Worm (Caenorhabditis elegans) whole organism, late embryonic: ENCODE results near the gene hil-1.

Experiments used
- C08G9.2 ChIP-seq: sonication (generic microtip); optimal IDR thresholded peaks from 2 replicates; lab custom pipeline; 2016; ENCODE audit warnings: mild to moderate bottlenecking, missing genetic modification characterization, moderate library complexity, missing compliant biosample characterization
- K02D7.2 ChIP-seq: sonication (generic microtip); optimal IDR thresholded peaks from 2 replicates; lab custom pipeline; 2017; ENCODE audit warnings: mild to moderate bottlenecking, missing genetic modification characterization, missing compliant biosample characterization
- K09A11.1 ChIP-seq: sonication (generic microtip); optimal IDR thresholded peaks from 2 replicates; lab custom pipeline; 2017; ENCODE audit warnings: antibody characterized with exemption, mild to moderate bottlenecking, missing genetic modification characterization, missing compliant biosample characterization; ENCODE audit not compliant: insufficient read depth
- T23F11.4 ChIP-seq: fragments of 200-800 bp; sonication (Bioruptor generic); optimal IDR thresholded peaks from 2 replicates; lab custom pipeline; 2018; ENCODE audit warnings: mild to moderate bottlenecking, missing genetic modification characterization, missing compliant biosample characterization
- Y22D7AL.16 ChIP-seq: sonication (generic microtip); optimal IDR thresholded peaks from 2 replicates; lab custom pipeline; 2016; ENCODE audit warnings: missing genetic modification characterization, missing compliant biosample characterization
- ama-1 ChIP-seq: fragments of 150-350 bp; optimal IDR thresholded peaks from 2 replicates; lab custom pipeline; 2014
- ceh-14 ChIP-seq: sonication (generic microtip); optimal IDR thresholded peaks from 2 replicates; lab custom pipeline; 2016; ENCODE audit warnings: missing genotype, missing genetic modification characterization, missing compliant biosample characterization
- ceh-19 ChIP-seq: fragments of 200-800 bp; sonication (Bioruptor generic); optimal IDR thresholded peaks from 2 replicates; lab custom pipeline; 2018; ENCODE audit warnings: mild to moderate bottlenecking, missing genetic modification characterization, missing compliant biosample characterization
- ceh-22 ChIP-seq: sonication (generic microtip); optimal IDR thresholded peaks from 2 replicates; lab custom pipeline; 2017; ENCODE audit warnings: missing biosample characterization, missing genetic modification characterization
- ceh-30 ChIP-seq: fragments of 150-350 bp; optimal IDR thresholded peaks from 2 replicates; lab custom pipeline; 2014; ENCODE audit warnings: missing biosample characterization, missing genetic modification characterization
- ceh-6 ChIP-seq: fragments of 200-800 bp; sonication (Bioruptor generic); optimal IDR thresholded peaks from 2 replicates; lab custom pipeline; 2018; ENCODE audit warnings: mild to moderate bottlenecking, missing genetic modification characterization, missing compliant biosample characterization
- elt-4 ChIP-seq: sonication (generic microtip); optimal IDR thresholded peaks from 2 replicates; lab custom pipeline; 2016; ENCODE audit warnings: missing genetic modification characterization, missing compliant biosample characterization
- ets-4 ChIP-seq: sonication (generic microtip); optimal IDR thresholded peaks from 2 replicates; lab custom pipeline; 2016; ENCODE audit warnings: missing genetic modification characterization, missing compliant biosample characterization
- fax-1 ChIP-seq: sonication (generic microtip); optimal IDR thresholded peaks from 2 replicates; lab custom pipeline; 2016; ENCODE audit warnings: missing genotype, missing genetic modification characterization, missing compliant biosample characterization
- fkh-10 ChIP-seq: fragments of 150-350 bp; optimal IDR thresholded peaks from 2 replicates; lab custom pipeline; 2014; ENCODE audit warnings: missing biosample characterization, missing genetic modification reagents, missing genetic modification characterization
- fkh-6 ChIP-seq: sonication (generic microtip); optimal IDR thresholded peaks from 2 replicates; lab custom pipeline; 2016; ENCODE audit warnings: missing genetic modification characterization, missing compliant biosample characterization
- gmeb-2 ChIP-seq: sonication (generic microtip); optimal IDR thresholded peaks from 2 replicates; lab custom pipeline; 2016; ENCODE audit warnings: missing genetic modification characterization, inconsistent platforms, missing compliant biosample characterization
- hlh-30 ChIP-seq: sonication (generic microtip); optimal IDR thresholded peaks from 2 replicates; lab custom pipeline; 2017; ENCODE audit warnings: antibody characterized with exemption, missing genetic modification characterization, missing compliant biosample characterization; ENCODE audit not compliant: insufficient read depth
- hlh-6 ChIP-seq: sonication (generic microtip); optimal IDR thresholded peaks from 2 replicates; lab custom pipeline; 2016; ENCODE audit warnings: missing genotype, missing genetic modification characterization, missing compliant biosample characterization
- hlh-8 ChIP-seq: sonication (generic microtip); optimal IDR thresholded peaks from 2 replicates; lab custom pipeline; 2016; ENCODE audit warnings: missing genotype, missing genetic modification characterization, missing compliant biosample characterization
- lim-6 ChIP-seq: sonication (generic microtip); optimal IDR thresholded peaks from 2 replicates; lab custom pipeline; 2016; ENCODE audit warnings: missing genetic modification characterization, missing compliant biosample characterization
- lin-11 ChIP-seq: fragments of 200-800 bp; sonication (Bioruptor generic); optimal IDR thresholded peaks from 2 replicates; lab custom pipeline; 2018; ENCODE audit warnings: mild to moderate bottlenecking, missing genetic modification characterization, missing compliant biosample characterization
- madf-2 ChIP-seq: sonication (generic microtip); optimal IDR thresholded peaks from 2 replicates; lab custom pipeline; 2017; ENCODE audit warnings: missing genetic modification characterization, missing compliant biosample characterization
- nhr-232 ChIP-seq: sonication (generic microtip); optimal IDR thresholded peaks from 2 replicates; lab custom pipeline; 2016; ENCODE audit warnings: missing genetic modification characterization, missing compliant biosample characterization
- npax-4 ChIP-seq: sonication (generic microtip); optimal IDR thresholded peaks from 2 replicates; lab custom pipeline; 2016; ENCODE audit warnings: missing genetic modification characterization, missing compliant biosample characterization
- odd-2 ChIP-seq: sonication (generic microtip); optimal IDR thresholded peaks from 2 replicates; lab custom pipeline; 2017; ENCODE audit warnings: antibody characterized with exemption, mild to moderate bottlenecking, missing genetic modification characterization, missing compliant biosample characterization
- pat-9 ChIP-seq: fragments of 200-800 bp; sonication (Bioruptor generic); optimal IDR thresholded peaks from 2 replicates; lab custom pipeline; 2018; ENCODE audit warnings: mild to moderate bottlenecking, missing genetic modification characterization, moderate library complexity, missing compliant biosample characterization
- pros-1 ChIP-seq: fragments of 150-350 bp; optimal IDR thresholded peaks from 2 replicates; lab custom pipeline; 2014; ENCODE audit warnings: missing biosample characterization, missing genetic modification reagents, missing genetic modification characterization
- sdc-2 ChIP-seq: sonication (generic microtip); optimal IDR thresholded peaks from 2 replicates; lab custom pipeline; 2016; ENCODE audit warnings: missing genotype, missing genetic modification characterization, missing compliant biosample characterization
- sox-2 ChIP-seq: fragments of 200-800 bp; sonication (Bioruptor generic); IDR thresholded peaks from 2 replicates; pipeline ENCODE4 v1.3.6; 2022; ENCODE audit warnings: missing genetic modification reagents, missing genetic modification characterization, missing compliant biosample characterization
- syd-9 ChIP-seq: sonication (generic microtip); optimal IDR thresholded peaks from 2 replicates; lab custom pipeline; 2016; ENCODE audit warnings: mild to moderate bottlenecking, missing genetic modification characterization, moderate library complexity, missing compliant biosample characterization
- tbx-2 ChIP-seq: sonication (generic microtip); optimal IDR thresholded peaks from 2 replicates; lab custom pipeline; 2016; ENCODE audit warnings: missing genetic modification characterization, missing compliant biosample characterization
- unc-42 ChIP-seq: sonication (generic microtip); optimal IDR thresholded peaks from 2 replicates; lab custom pipeline; 2016; ENCODE audit warnings: missing genotype, missing genetic modification characterization, missing compliant biosample characterization
- unc-55 ChIP-seq: sonication (generic microtip); optimal IDR thresholded peaks from 2 replicates; lab custom pipeline; 2017; ENCODE audit warnings: missing biosample characterization, missing genetic modification reagents, missing genetic modification characterization
- unc-86 ChIP-seq: sonication (generic microtip); optimal IDR thresholded peaks from 2 replicates; lab custom pipeline; 2016; ENCODE audit warnings: missing genetic modification characterization, missing compliant biosample characterization
- ztf-16 ChIP-seq: sonication (generic microtip); optimal IDR thresholded peaks from 2 replicates; lab custom pipeline; 2017; ENCODE audit warnings: missing genetic modification characterization, missing compliant biosample characterization

The hil-1 gene

ce11 chrV:14936587-14936986 is 13.0 kb upstream of the hil-1 start, which contains the start of gene C30G7.2:
C30G7.2 (plus strand) TSS chrV:14936887.
- TF ChIP-seq lin-11 (tag; lab: Kevin White, UChicago) (no peak), fkh-10 (GFP tag; lab: Kevin White, UChicago) (no peak), hlh-8 (tag; lab: Kevin White, UChicago) (no peak), T23F11.4 (no peak), sox-2 (no peak), unc-86 (tag; lab: Kevin White, UChicago) (no peak), Y22D7AL.16 (no peak), unc-42 (tag; lab: Kevin White, UChicago) (no peak), gmeb-2 (tag; lab: Kevin White, UChicago) (no peak), ceh-19 (GFP tag; lab: Kevin White, UChicago) (no peak), ama-1 (lab: Kevin White, UChicago) (no peak), ztf-16 (tag; lab: Kevin White, UChicago) (no peak), K09A11.1 (tag; lab: Kevin White, UChicago) (no peak), pat-9 (tag; lab: Kevin White, UChicago) (no peak)

DNA sequence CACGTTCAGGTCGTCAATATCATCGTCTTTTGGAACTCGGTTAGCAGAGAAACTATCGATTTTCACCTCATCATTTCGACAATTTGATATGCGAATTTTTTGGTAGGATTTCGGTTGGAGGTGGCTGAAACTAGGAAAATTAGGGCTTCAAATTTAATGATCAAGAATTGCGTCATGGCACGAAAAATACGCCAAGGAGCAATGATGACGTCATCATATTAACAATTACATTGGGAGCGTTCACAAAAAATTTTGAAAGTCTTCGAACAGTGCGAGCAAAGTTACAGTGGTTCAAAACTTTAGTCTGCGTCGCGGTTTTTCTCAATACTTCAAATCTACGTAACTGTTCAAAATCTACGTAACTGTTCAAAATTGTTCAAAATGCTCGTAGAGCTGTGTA is 6.7 kb upstream of the hil-1 start:
- TF ChIP-seq madf-2 (tag; lab: Kevin White, UChicago), result no peak
- TF ChIP-seq, all 69 proteins: peak for 0

DNA sequence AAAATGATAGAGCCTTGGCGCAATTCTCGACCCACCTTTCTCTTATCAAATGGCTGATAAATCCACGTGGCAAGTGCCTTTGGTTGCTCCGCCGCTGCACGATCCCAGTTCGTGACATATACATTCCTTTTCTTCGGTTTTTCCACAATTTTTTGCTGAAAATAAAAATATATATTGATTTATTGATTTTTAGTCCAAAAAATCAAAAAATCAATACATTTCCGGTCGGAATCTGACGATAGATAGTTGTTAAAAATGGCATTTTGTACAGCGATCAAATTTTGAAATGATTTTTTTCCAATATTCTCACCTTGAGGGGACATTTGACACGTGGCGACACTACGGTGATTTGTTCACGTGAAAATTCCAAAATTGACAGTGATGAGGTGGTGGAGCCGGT is 5.8 kb upstream of the hil-1 start:
- TF ChIP-seq fkh-6 (tag; lab: Kevin White, UChicago) (no peak), lim-6 (tag; lab: Kevin White, UChicago) (no peak), pros-1 (no peak), elt-4 (tag; lab: Kevin White, UChicago) (no peak), ama-1 (lab: Kevin White, UChicago) (no peak), pat-9 (tag; lab: Kevin White, UChicago) (no peak), K02D7.2 (tag; lab: Kevin White, UChicago) (no peak), ets-4 (tag; lab: Kevin White, UChicago) (no peak), tbx-2 (tag; lab: Kevin White, UChicago) (no peak), fax-1 (tag; lab: Kevin White, UChicago) (no peak)

ce11 chrV:14945124-14945523 is 4.5 kb upstream of the hil-1 start:
- TF ChIP-seq ceh-22 (tag; lab: Kevin White, UChicago) (no peak), Y22D7AL.16 (no peak), odd-2 (tag; lab: Kevin White, UChicago) (no peak), ceh-30 (no peak), K09A11.1 (tag; lab: Kevin White, UChicago) (no peak), sdc-2 (no peak), ceh-6 (no peak), C08G9.2 (no peak), sox-2 (no peak), nhr-232 (tag; lab: Kevin White, UChicago) (no peak), elt-4 (tag; lab: Kevin White, UChicago) (no peak), npax-4 (no peak), unc-55 (GFP tag; lab: Kevin White, UChicago) (no peak), hlh-30 (tag; lab: Kevin White, UChicago) (no peak), hlh-6 (tag; lab: Kevin White, UChicago) (no peak), fkh-6 (tag; lab: Kevin White, UChicago) (no peak), ceh-14 (tag; lab: Kevin White, UChicago) (no peak)

DNA sequence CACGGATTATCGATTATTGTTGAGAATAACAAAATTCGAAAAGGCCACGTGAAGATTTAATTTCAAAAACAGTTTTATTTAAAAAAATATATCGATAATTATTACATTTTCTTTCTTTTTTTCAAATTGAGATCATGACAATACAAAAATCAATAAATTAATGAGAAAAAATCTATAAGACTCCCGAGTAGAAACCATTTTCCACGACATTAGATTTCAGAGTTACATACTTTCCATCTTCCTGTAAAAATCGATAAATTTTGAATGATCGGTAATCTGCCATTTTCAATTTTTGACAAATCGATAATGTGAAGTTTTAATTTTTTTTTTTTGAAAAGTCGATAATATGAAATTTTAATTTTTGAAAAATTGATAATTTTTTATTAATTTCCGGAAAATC is 3.9 kb upstream of the hil-1 start, which contains the start of gene C30G7.3:
Gene C30G7.3 (minus strand): TSS at position 8 of the 400 bp plus-strand sequence.
- TF ChIP-seq K02D7.2 (tag; lab: Kevin White, UChicago) (no peak), gmeb-2 (tag; lab: Kevin White, UChicago) (no peak), K09A11.1 (tag; lab: Kevin White, UChicago) (no peak), syd-9 (tag; lab: Kevin White, UChicago) (no peak)
